Worm (Caenorhabditis elegans) whole organism, young adult: ENCODE measurements around the gene C47G2.4.

ENCODE experiments used
- B0261.1 ChIP-seq: sonication (generic microtip); optimal IDR thresholded peaks from 2 replicates; lab custom pipeline; 2016; ENCODE audit warnings: mild to moderate bottlenecking, missing genetic modification characterization, moderate library complexity, missing compliant biosample characterization
- F22D6.2 ChIP-seq: sonication (generic microtip); optimal IDR thresholded peaks from 2 replicates; lab custom pipeline; 2016; ENCODE audit warnings: mild to moderate bottlenecking, missing genetic modification characterization, missing compliant biosample characterization
- F37B4.10 ChIP-seq: fragments of 200-800 bp; sonication (Bioruptor generic); IDR thresholded peaks from 2 replicates; pipeline ENCODE4 v1.3.6; 2022; ENCODE audit warnings: missing genetic modification characterization, missing compliant biosample characterization
- F39B2.1 ChIP-seq: fragments of 200-800 bp; sonication (Bioruptor generic); IDR thresholded peaks from 2 replicates; pipeline ENCODE4 v1.3.6; 2022; ENCODE audit warnings: missing genetic modification reagents, missing genetic modification characterization, missing compliant biosample characterization
- K11D2.4 ChIP-seq: fragments of 200-800 bp; sonication (Bioruptor generic); IDR thresholded peaks from 2 replicates; pipeline ENCODE4 v1.3.6; 2022; ENCODE audit warnings: missing genetic modification reagents, missing genetic modification characterization, missing compliant biosample characterization
- K12H6.12 ChIP-seq: fragments of 200-800 bp; sonication (Bioruptor generic); optimal IDR thresholded peaks from 2 replicates; lab custom pipeline; 2018; ENCODE audit warnings: mild to moderate bottlenecking, missing genetic modification characterization, missing compliant biosample characterization
- T07F8.4 ChIP-seq: sonication (generic microtip); optimal IDR thresholded peaks from 2 replicates; lab custom pipeline; 2016; ENCODE audit warnings: mild to moderate bottlenecking, missing genetic modification characterization, moderate library complexity, missing compliant biosample characterization
- akir-1 ChIP-seq: fragments of 200-800 bp; sonication (Bioruptor generic); optimal IDR thresholded peaks from 2 replicates; lab custom pipeline; 2018; ENCODE audit warnings: mild to moderate bottlenecking, missing genetic modification characterization, moderate library complexity, missing compliant biosample characterization
- cebp-1 ChIP-seq, 2 experiments: fragments of 200-800 bp in 1 of 2; sonication (Bioruptor generic) in 1 of 2; sonication (generic microtip) in 1 of 2; IDR thresholded peaks in 1 of 2; optimal IDR thresholded peaks in 1 of 2; 2 replicates each; pipeline versions ENCODE4 v1.3.6 to Lab custom; 2017 to 2022; ENCODE audit warnings: missing compliant biosample characterization in 2 of 2, missing genetic modification characterization in 2 of 2, mild to moderate bottlenecking in 1 of 2, missing genetic modification reagents in 1 of 2, moderate library complexity in 1 of 2
- ceh-27 ChIP-seq: fragments of 200-800 bp; sonication (Bioruptor generic); optimal IDR thresholded peaks from 2 replicates; lab custom pipeline; 2018; ENCODE audit warnings: mild to moderate bottlenecking, missing genetic modification characterization, moderate library complexity, missing compliant biosample characterization
- ceh-58 ChIP-seq: fragments of 200-800 bp; sonication (Bioruptor generic); IDR thresholded peaks from 2 replicates; pipeline ENCODE4 v1.3.6; 2022; ENCODE audit warnings: missing genetic modification characterization, missing compliant biosample characterization
- ceh-79 ChIP-seq: sonication (generic microtip); optimal IDR thresholded peaks from 2 replicates; lab custom pipeline; 2017; ENCODE audit warnings: mild to moderate bottlenecking, missing genetic modification characterization, missing compliant biosample characterization
- dox-1 ChIP-seq: fragments of 200-800 bp; sonication (Bioruptor generic); IDR thresholded peaks from 2 replicates; pipeline ENCODE4 v1.3.6; 2022; ENCODE audit warnings: missing genetic modification reagents, missing genetic modification characterization, missing compliant biosample characterization
- egl-18 ChIP-seq: fragments of 200-800 bp; sonication (Bioruptor generic); IDR thresholded peaks from 2 replicates; pipeline ENCODE4 v1.3.6; 2022; ENCODE audit warnings: missing genetic modification reagents, missing genetic modification characterization, missing compliant biosample characterization
- egrh-3 ChIP-seq: fragments of 200-800 bp; sonication (Bioruptor generic); IDR thresholded peaks from 2 replicates; pipeline ENCODE4 v1.3.6; 2022; ENCODE audit warnings: missing genetic modification reagents, missing genetic modification characterization, missing compliant biosample characterization
- ets-4 ChIP-seq: fragments of 200-800 bp; sonication (Bioruptor generic); optimal IDR thresholded peaks from 2 replicates; lab custom pipeline; 2018; ENCODE audit warnings: mild to moderate bottlenecking, missing genetic modification characterization, missing compliant biosample characterization
- him-1 ChIP-seq: sonication (generic microtip); optimal IDR thresholded peaks from 2 replicates; lab custom pipeline; 2016; ENCODE audit warnings: missing genotype, missing genetic modification reagents, missing genetic modification characterization, missing compliant biosample characterization
- hmg-1.2 ChIP-seq: fragments of 200-800 bp; sonication (Bioruptor generic); IDR thresholded peaks from 2 replicates; pipeline ENCODE4 v1.3.6; 2022; ENCODE audit warnings: missing genetic modification reagents, missing genetic modification characterization, missing compliant biosample characterization
- lin-26 ChIP-seq: fragments of 200-800 bp; sonication (Bioruptor generic); IDR thresholded peaks from 2 replicates; pipeline ENCODE4 v1.3.6; 2022; ENCODE audit warnings: missing genetic modification reagents, missing genetic modification characterization, missing compliant biosample characterization
- madf-6 ChIP-seq: fragments of 200-800 bp; sonication (Bioruptor generic); IDR thresholded peaks from 2 replicates; pipeline ENCODE4 v1.3.6; 2022; ENCODE audit warnings: missing genetic modification reagents, missing genetic modification characterization, missing compliant biosample characterization
- madf-8 ChIP-seq: fragments of 200-800 bp; sonication (Bioruptor generic); conservative IDR thresholded peaks from 2 replicates; pipeline ENCODE4 v1.3.6; 2022; ENCODE audit warnings: missing genetic modification reagents, missing genetic modification characterization, missing compliant biosample characterization
- mcd-1 ChIP-seq: fragments of 200-800 bp; sonication (Bioruptor generic); IDR thresholded peaks from 2 replicates; pipeline ENCODE4 v1.3.6; 2022; ENCODE audit warnings: missing genetic modification reagents, missing genetic modification characterization, missing compliant biosample characterization
- nfyb-1 ChIP-seq: fragments of 200-800 bp; sonication (Bioruptor generic); IDR thresholded peaks from 2 replicates; pipeline ENCODE4 v1.3.6; 2022; ENCODE audit warnings: missing genetic modification reagents, missing genetic modification characterization, missing compliant biosample characterization
- nhr-90 ChIP-seq: sonication (generic microtip); optimal IDR thresholded peaks from 2 replicates; lab custom pipeline; 2016; ENCODE audit warnings: missing genotype, mild to moderate bottlenecking, missing genetic modification characterization, missing compliant biosample characterization
- pbrm-1 ChIP-seq: fragments of 200-800 bp; sonication (Bioruptor generic); IDR thresholded peaks from 2 replicates; pipeline ENCODE4 v1.3.6; 2022; ENCODE audit warnings: missing genetic modification reagents, missing genetic modification characterization, missing compliant biosample characterization
- pha-4 ChIP-seq: fragments of 150-350 bp; sonication (generic microtip); optimal IDR thresholded peaks from 2 replicates; lab custom pipeline; 2014; ENCODE audit warnings: missing biosample characterization, missing genetic modification reagents, missing genetic modification characterization
- rcor-1 ChIP-seq: fragments of 200-800 bp; sonication (Bioruptor generic); IDR thresholded peaks from 2 replicates; pipeline ENCODE4 v1.3.6; 2022; ENCODE audit warnings: missing genetic modification reagents, missing genetic modification characterization, missing compliant biosample characterization
- rec-8 ChIP-seq, 2 experiments: sonication (generic microtip); optimal IDR thresholded peaks; 2 replicates each; lab custom pipeline; 2016; ENCODE audit warnings: mild to moderate bottlenecking in 2 of 2, missing genetic modification characterization in 2 of 2, missing genetic modification reagents in 2 of 2, missing genotype in 2 of 2, missing biosample characterization in 1 of 2, missing compliant biosample characterization in 1 of 2, moderate library complexity in 1 of 2
- repo-1 ChIP-seq: sonication (generic microtip); optimal IDR thresholded peaks from 2 replicates; lab custom pipeline; 2017; ENCODE audit warnings: mild to moderate bottlenecking, missing genetic modification characterization, missing compliant biosample characterization
- rpc-1 ChIP-seq, 2 experiments: fragments of 150-350 bp in 1 of 2; sonication (generic microtip) in 1 of 2; optimal IDR thresholded peaks; 2 replicates each; lab custom pipeline; 2014 to 2018; ENCODE audit warnings: missing biosample characterization in 1 of 2, missing genetic modification characterization in 1 of 2, missing genetic modification reagents in 1 of 2, missing genotype in 1 of 2
- sdz-38 ChIP-seq: sonication (generic microtip); optimal IDR thresholded peaks from 2 replicates; lab custom pipeline; 2016; ENCODE audit warnings: missing genotype, missing genetic modification characterization, missing compliant biosample characterization
- snpc-1.3 ChIP-seq: sonication (generic microtip); optimal IDR thresholded peaks from 2 replicates; lab custom pipeline; 2017; ENCODE audit warnings: missing genetic modification characterization, mild to moderate bottlenecking, missing compliant biosample characterization, antibody characterized with exemption, moderate library complexity, missing genotype, missing genetic modification reagents; ENCODE audit not compliant: insufficient read depth
- snpc-3.4 ChIP-seq: sonication (generic microtip); optimal IDR thresholded peaks from 2 replicates; lab custom pipeline; 2017; ENCODE audit warnings: missing genetic modification characterization, mild to moderate bottlenecking, missing compliant biosample characterization, antibody characterized with exemption, moderate library complexity, missing genotype, missing genetic modification reagents
- snpc-4 ChIP-seq, 5 experiments: fragments of 150-350 bp in 1 of 5; sonication (generic microtip) in 4 of 5; optimal IDR thresholded peaks; 2 replicates each; lab custom pipeline; 2014 to 2018; ENCODE audit warnings: missing genetic modification characterization in 5 of 5, missing biosample characterization in 3 of 5, antibody characterized with exemption in 2 of 5, mild to moderate bottlenecking in 2 of 5, missing compliant biosample characterization in 2 of 5, missing genotype in 2 of 5, moderate library complexity in 2 of 5, missing genetic modification reagents in 1 of 5
- sptf-2 ChIP-seq: fragments of 200-800 bp; sonication (Bioruptor generic); optimal IDR thresholded peaks from 2 replicates; lab custom pipeline; 2018; ENCODE audit warnings: mild to moderate bottlenecking, missing genetic modification characterization, missing compliant biosample characterization
- tbp1 ChIP-seq: fragments of 200-800 bp; sonication (Bioruptor generic); optimal IDR thresholded peaks from 2 replicates; lab custom pipeline; 2018; ENCODE audit warnings: mild to moderate bottlenecking, missing genetic modification characterization, missing compliant biosample characterization
- zfh-2 ChIP-seq: fragments of 200-800 bp; sonication (Bioruptor generic); conservative IDR thresholded peaks from 2 replicates; pipeline ENCODE4 v1.3.6; 2022; ENCODE audit warnings: missing genetic modification reagents, missing genetic modification characterization, missing compliant biosample characterization
- zim-3 ChIP-seq: sonication (generic microtip); optimal IDR thresholded peaks from 2 replicates; lab custom pipeline; 2017; ENCODE audit warnings: mild to moderate bottlenecking, missing genetic modification characterization, moderate library complexity, missing compliant biosample characterization
- ztf-18 ChIP-seq: sonication (generic microtip); optimal IDR thresholded peaks from 2 replicates; lab custom pipeline; 2016; ENCODE audit warnings: missing genotype, mild to moderate bottlenecking, missing genetic modification characterization, missing compliant biosample characterization
- ztf-26 ChIP-seq: sonication (generic microtip); optimal IDR thresholded peaks from 2 replicates; lab custom pipeline; 2017; ENCODE audit warnings: missing genetic modification characterization, missing compliant biosample characterization

The C47G2.4 gene

DNA sequence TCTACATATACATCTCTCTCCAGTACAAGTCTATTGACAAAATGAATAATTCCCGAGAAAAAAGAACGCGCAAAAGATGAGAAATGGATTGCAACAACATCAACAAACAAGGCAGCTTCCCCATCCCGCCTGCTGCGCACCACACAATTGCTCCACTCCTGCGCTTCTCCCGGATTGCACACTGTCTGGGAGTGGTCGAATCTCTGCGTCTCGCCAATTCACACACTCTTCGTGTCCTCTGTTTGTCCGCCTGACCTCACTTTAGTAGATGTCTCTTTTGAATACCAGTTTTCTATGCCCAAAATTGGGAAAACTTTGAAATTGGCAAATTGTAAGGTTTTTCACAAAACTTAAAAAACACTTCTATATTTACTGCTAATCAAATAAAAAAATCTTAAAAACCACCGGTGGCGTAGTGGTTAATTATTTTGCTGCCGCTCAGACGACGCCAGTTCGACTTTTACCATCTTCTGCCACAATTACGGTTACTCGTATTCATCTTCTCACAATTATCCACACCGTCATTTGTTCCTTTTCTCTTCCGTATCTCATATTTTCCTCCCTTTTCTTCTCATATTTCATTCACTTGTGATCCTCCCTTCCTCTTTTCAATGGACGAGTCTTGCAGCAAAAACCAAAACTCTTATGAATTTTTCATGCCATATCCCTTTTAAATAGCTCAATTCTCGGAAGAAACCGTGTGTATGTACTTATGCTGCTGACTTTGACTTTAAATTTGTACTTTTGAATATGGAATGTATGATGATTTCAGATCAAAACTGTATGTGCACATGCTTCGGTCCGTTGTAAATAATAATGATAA is 12.4 kb upstream of the C47G2.4 start, which contains the start of gene rsf-1:
TSS of gene rsf-1 (plus strand) at position 773 of the 823 bp plus-strand sequence.
- TF ChIP-seq ztf-18 (tag; lab: Kevin White, UChicago) (no peak), K12H6.12 (tag; lab: Kevin White, UChicago) (peak; percentile 40), him-1 (tag; lab: Kevin White, UChicago) (peak; percentile 69), F22D6.2 (tag; lab: Kevin White, UChicago) (no peak), madf-6 (GFP tag; lab: Robert Waterston, UW) (peak; percentile 51), mcd-1 (GFP tag; lab: Robert Waterston, UW) (peak; percentile 47; the same call in 1 of the 2 replicates), madf-8 (no peak), B0261.1 (peak; percentile 51), ets-4 (no peak), tbp1 (GFP tag; lab: Kevin White, UChicago) (peak; percentile 81), dox-1 (GFP tag; lab: Robert Waterston, UW) (peak; percentile 37; the same call in 1 of the 2 replicates), egrh-3 (no peak), egl-18 (no peak), rpc-1 (optimal IDR thresholded peaks at IDR 0.05; lab: Kevin White, UChicago) (peak; percentile 49), rpc-1 (tag; optimal IDR thresholded peaks at IDR 0.05; lab: Kevin White, UChicago) (peak; percentile 70), F39B2.1 (no peak), nhr-90 (tag; lab: Kevin White, UChicago) (peak; percentile 15), lin-26 (GFP tag; lab: Robert Waterston, UW) (peak; percentile 81), cebp-1 (GFP tag; IDR thresholded peaks at IDR 0.05; lab: Robert Waterston, UW) (no peak), cebp-1 (tag; optimal IDR thresholded peaks at IDR 0.05; lab: Kevin White, UChicago) (peak; percentile 25), nfyb-1 (GFP tag; lab: Robert Waterston, UW) (peak; percentile 24; the same call in 1 of the 2 replicates), T07F8.4 (tag; lab: Kevin White, UChicago) (no peak), zfh-2 (peak; percentile 64), snpc-4 (GFP tag; optimal IDR thresholded peaks at IDR 0.05; lab: Kevin White, UChicago) (no peak), snpc-4 (tag; optimal IDR thresholded peaks at IDR 0.05; lab: Kevin White, UChicago) (peak in 2 of 4 experiments; percentile 16 to 21), hmg-1.2 (GFP tag; lab: Robert Waterston, UW) (peak; percentile 79)

DNA sequence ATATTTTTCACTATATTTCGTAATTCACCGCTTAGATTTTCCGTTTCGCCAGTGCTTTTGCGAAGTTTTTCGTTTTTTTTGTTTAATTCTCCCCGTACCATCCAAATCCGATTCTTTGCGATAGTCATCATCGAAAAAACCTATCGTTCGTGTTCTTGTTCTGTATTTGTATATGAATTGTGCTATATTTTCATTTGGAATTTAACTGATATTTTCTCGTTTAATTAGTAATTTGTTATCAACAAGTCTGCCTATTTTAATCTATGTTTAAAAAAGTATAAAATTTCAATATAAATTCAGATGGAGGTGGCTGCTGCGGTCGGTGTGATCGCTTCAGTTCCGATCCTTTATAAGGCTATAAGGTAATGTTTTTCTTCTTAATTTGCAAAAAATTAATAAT is 9.2 kb upstream of the C47G2.4 start, which contains the start of gene samp-1:
TSS of gene samp-1 (plus strand) at position 301 of the 400 bp plus-strand sequence.
- TF ChIP-seq egl-18 (no peak), akir-1 (GFP tag; lab: Kevin White, UChicago) (no peak), nfyb-1 (GFP tag; lab: Robert Waterston, UW) (no peak), snpc-1.3 (tag; lab: Kevin White, UChicago) (peak; percentile 9), T07F8.4 (tag; lab: Kevin White, UChicago) (no peak), rcor-1 (GFP tag; lab: Robert Waterston, UW) (no peak), F37B4.10 (GFP tag; lab: Robert Waterston, UW) (no peak), madf-6 (GFP tag; lab: Robert Waterston, UW) (peak; percentile 42; the same call in 1 of the 2 replicates), pha-4 (tag; lab: Kevin White, UChicago) (no peak), nhr-90 (tag; lab: Kevin White, UChicago) (no peak), ceh-79 (tag; lab: Kevin White, UChicago) (no peak), ceh-58 (GFP tag; lab: Robert Waterston, UW) (no peak)

DNA sequence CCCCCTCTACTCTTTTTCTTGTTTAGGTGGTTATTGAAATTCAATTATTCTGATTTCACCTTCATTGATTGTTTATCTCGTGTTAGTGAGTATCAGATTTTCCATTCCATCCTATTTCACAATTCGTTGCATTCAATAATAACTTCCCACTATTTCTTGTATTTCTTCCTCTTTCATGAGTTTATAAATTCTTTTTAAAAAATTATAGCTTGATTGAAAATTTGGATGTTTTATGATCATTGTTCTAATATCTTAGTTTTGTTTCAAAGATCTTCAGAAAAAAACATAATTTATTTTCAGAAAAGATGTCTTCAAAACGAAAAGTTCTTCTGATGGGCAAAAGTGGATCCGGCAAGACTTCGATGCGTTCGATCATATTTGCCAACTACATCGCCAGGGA is 7.7 kb upstream of the C47G2.4 start, which contains the start of gene raga-1:
TSS of gene raga-1 (plus strand) at position 301 of the 400 bp plus-strand sequence.
- TF ChIP-seq lin-26 (GFP tag; lab: Robert Waterston, UW) = no peak
- TF ChIP-seq ets-4 = no peak
- peak; percentile 0 for TF ChIP-seq snpc-3.4 (tag; lab: Kevin White, UChicago)
- TF ChIP-seq sptf-2 (GFP tag; lab: Kevin White, UChicago) = no peak
- no peak for TF ChIP-seq rec-8 (tag; optimal IDR thresholded peaks at IDR 0.05; lab: Kevin White, UChicago)
- no peak for TF ChIP-seq zim-3 (tag; lab: Kevin White, UChicago)
- TF ChIP-seq ceh-27 (GFP tag; lab: Kevin White, UChicago) = no peak
- no peak for TF ChIP-seq ztf-26 (tag; lab: Kevin White, UChicago)
- TF ChIP-seq K11D2.4 (GFP tag; lab: Robert Waterston, UW) = no peak
- TF ChIP-seq F22D6.2 (tag; lab: Kevin White, UChicago) = no peak
- no peak for TF ChIP-seq cebp-1 (GFP tag; IDR thresholded peaks at IDR 0.05; lab: Robert Waterston, UW)
- peak; percentile 15 for TF ChIP-seq cebp-1 (tag; optimal IDR thresholded peaks at IDR 0.05; lab: Kevin White, UChicago)
- TF ChIP-seq rcor-1 (GFP tag; lab: Robert Waterston, UW) = no peak
- no peak for TF ChIP-seq repo-1 (tag; lab: Kevin White, UChicago)
- no peak for TF ChIP-seq T07F8.4 (tag; lab: Kevin White, UChicago)
- 0 out of 2 replicates have a peak, but pooled peaks have one; percentile 37 for TF ChIP-seq pbrm-1 (GFP tag; lab: Robert Waterston, UW)
- no peak for TF ChIP-seq sdz-38
